Worm (Caenorhabditis elegans): Measurements from ENCODE around the gene cri-3.

DNA sequence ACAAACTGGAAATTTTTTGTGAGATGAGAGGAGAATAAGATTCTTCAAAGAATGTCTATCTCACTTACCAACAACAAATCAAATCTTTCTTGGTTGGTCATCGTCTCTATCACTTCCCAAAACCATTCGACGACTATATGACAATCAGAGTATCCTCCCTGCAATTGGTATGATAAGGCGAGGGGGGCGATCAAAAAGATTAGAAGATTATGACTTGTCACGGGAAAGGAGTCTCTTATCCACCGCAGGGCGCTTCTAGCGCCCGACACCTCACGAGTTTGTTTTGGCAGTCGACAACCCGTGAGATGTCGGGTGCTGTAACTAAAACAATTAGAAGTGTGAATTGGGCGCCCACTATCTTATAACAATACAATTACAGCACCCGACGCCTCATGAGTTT lies 18.5 kb upstream of the cri-3 start:
- TF ChIP-seq lin-39 (tag; optimal IDR thresholded peaks at IDR 0.05) (no peak), dpl-1 (GFP tag; optimal IDR thresholded peaks at IDR 0.05) (no peak), rnt-1 (tag; optimal IDR thresholded peaks at IDR 0.05) (no peak), fos-1 (tag; optimal IDR thresholded peaks at IDR 0.05) (no peak), F16B12.6 (tag; optimal IDR thresholded peaks at IDR 0.05) (no peak), mdl-1 (tag; optimal IDR thresholded peaks at IDR 0.05) (no peak), jun-1 (tag; optimal IDR thresholded peaks at IDR 0.05) (no peak), ztf-11 (tag; optimal IDR thresholded peaks at IDR 0.05) (no peak), lin-13 (GFP tag; optimal IDR thresholded peaks at IDR 0.05) (peak; percentile 84), tlp-1 (tag; optimal IDR thresholded peaks at IDR 0.05) (no peak), hlh-17 (GFP tag; optimal IDR thresholded peaks at IDR 0.05; ENCODE audit: borderline replicate concordance) (no peak), nhr-237 (tag; optimal IDR thresholded peaks at IDR 0.05) (no peak), ama-1 (optimal IDR thresholded peaks at IDR 0.05) (no peak), aly-2 (tag; optimal IDR thresholded peaks at IDR 0.05) (no peak)
